Fruit fly (Drosophila melanogaster) whole organism, embryonic: ENCODE results near the gene CG4456.

Experiments used
- CG10979 ChIP-seq: fragments of 200-800 bp; sonication (Bioruptor generic); optimal IDR thresholded peaks from 2 replicates; lab custom pipeline; 2018; ENCODE audit warnings: missing biosample characterization, mild to moderate bottlenecking, missing genetic modification characterization, moderate library complexity
- CG12155 ChIP-seq: fragments of 200-800 bp; sonication (Bioruptor generic); optimal IDR thresholded peaks from 3 replicates; lab custom pipeline; 2016; ENCODE audit warnings: missing biosample characterization, missing genetic modification characterization
- CG13287 ChIP-seq: fragments of 200-800 bp; sonication (Bioruptor generic); IDR thresholded peaks from 2 replicates; pipeline ENCODE4 v1.3.6; 2022; ENCODE audit warnings: missing biosample characterization, missing genetic modification characterization; ENCODE audit not compliant: partially characterized antibody
- CG14710 ChIP-seq: fragments of 200-800 bp; sonication (Bioruptor generic); optimal IDR thresholded peaks from 3 replicates; lab custom pipeline; 2019; ENCODE audit warnings: missing biosample characterization, mild to moderate bottlenecking, missing genetic modification characterization, moderate library complexity
- CG15479 ChIP-seq: fragments of 200-800 bp; sonication (Bioruptor generic); optimal IDR thresholded peaks from 3 replicates; lab custom pipeline; 2019; ENCODE audit warnings: missing biosample characterization, mild to moderate bottlenecking, missing genetic modification characterization, moderate library complexity
- CG15696 ChIP-seq: fragments of 200-800 bp; sonication (Bioruptor generic); optimal IDR thresholded peaks from 2 replicates; lab custom pipeline; 2019; ENCODE audit warnings: missing biosample characterization, mild to moderate bottlenecking, missing genetic modification characterization, moderate library complexity
- CG30431 ChIP-seq: fragments of 200-800 bp; sonication (Bioruptor generic); optimal IDR thresholded peaks from 2 replicates; lab custom pipeline; 2017; ENCODE audit warnings: missing biosample characterization, missing genetic modification characterization
- CG33557 ChIP-seq: fragments of 200-800 bp; sonication (Bioruptor generic); optimal IDR thresholded peaks from 2 replicates; lab custom pipeline; 2019; ENCODE audit warnings: missing biosample characterization, mild to moderate bottlenecking, missing genetic modification characterization, moderate library complexity
- CG3847 ChIP-seq: fragments of 200-800 bp; sonication (Bioruptor generic); IDR thresholded peaks from 2 replicates; pipeline ENCODE4 v1.3.6; 2022; ENCODE audit warnings: missing biosample characterization, missing genetic modification characterization
- CG4360 ChIP-seq: fragments of 200-800 bp; sonication (Bioruptor generic); IDR thresholded peaks from 2 replicates; pipeline ENCODE4 v1.3.6; 2022; ENCODE audit warnings: missing biosample characterization, missing genetic modification characterization
- CG4404 ChIP-seq: fragments of 200-800 bp; sonication (Bioruptor generic); IDR thresholded peaks from 2 replicates; pipeline ENCODE4 v1.3.6; 2022; ENCODE audit warnings: missing biosample characterization, missing genetic modification characterization
- CG4730 ChIP-seq: fragments of 200-800 bp; sonication (Bioruptor generic); IDR thresholded peaks from 2 replicates; pipeline ENCODE4 v1.3.6; 2022; ENCODE audit warnings: missing biosample characterization, missing genetic modification characterization
- CG5953 ChIP-seq: fragments of 200-800 bp; sonication (Bioruptor generic); IDR thresholded peaks from 2 replicates; pipeline ENCODE4 v1.3.6; 2022; ENCODE audit warnings: missing biosample characterization, missing genetic modification characterization
- CG6654 ChIP-seq: fragments of 200-800 bp; sonication (Bioruptor generic); optimal IDR thresholded peaks from 2 replicates; lab custom pipeline; 2017; ENCODE audit warnings: missing biosample characterization, mild to moderate bottlenecking, missing genetic modification characterization
- CG8290 ChIP-seq, 3 experiments: fragments of 200-800 bp; sonication (Bioruptor generic); optimal IDR thresholded peaks; 2 replicates each; lab custom pipeline; 2016 to 2019; ENCODE audit warnings: missing biosample characterization in 3 of 3, missing genetic modification characterization in 3 of 3, mild to moderate bottlenecking in 2 of 3, moderate library complexity in 1 of 3
- CG8388 ChIP-seq: fragments of 200-800 bp; sonication (Bioruptor generic); optimal IDR thresholded peaks from 2 replicates; lab custom pipeline; 2019; ENCODE audit warnings: missing biosample characterization, mild to moderate bottlenecking, missing genetic modification characterization, moderate library complexity
- CG9727 ChIP-seq: fragments of 200-800 bp; sonication (Bioruptor generic); optimal IDR thresholded peaks from 3 replicates; lab custom pipeline; 2017; ENCODE audit warnings: missing biosample characterization, mild to moderate bottlenecking, missing genetic modification characterization
- D ChIP-seq, 2 experiments: fragments of 200-800 bp in 1 of 2; fragments of >200 bp in 1 of 2; sonication (Bioruptor generic) in 1 of 2; optimal IDR thresholded peaks; 2 replicates in 1 of 2; 3 replicates in 1 of 2; lab custom pipeline; 2017; ENCODE audit warnings: mild to moderate bottlenecking in 1 of 2, missing biosample characterization in 1 of 2, missing genetic modification characterization in 1 of 2, missing genetic modification reagents in 1 of 2
- Eip74EF ChIP-seq, 2 experiments: fragments of 200-800 bp in 1 of 2; fragments of >200 bp in 1 of 2; sonication (Bioruptor generic) in 1 of 2; optimal IDR thresholded peaks; 2 replicates each; lab custom pipeline; 2017 to 2019; ENCODE audit warnings: missing biosample characterization in 2 of 2, missing genetic modification characterization in 2 of 2, mild to moderate bottlenecking in 1 of 2, moderate library complexity in 1 of 2
- GATAe ChIP-seq: fragments of 200-800 bp; sonication (Bioruptor generic); conservative IDR thresholded peaks from 2 replicates; pipeline ENCODE4 v1.3.6; 2022; ENCODE audit warnings: missing biosample characterization, missing genetic modification characterization
- Hey ChIP-seq: fragments of 200-800 bp; sonication (Bioruptor generic); optimal IDR thresholded peaks from 3 replicates; lab custom pipeline; 2018; ENCODE audit warnings: missing biosample characterization, mild to moderate bottlenecking, missing genetic modification characterization
- Kr ChIP-seq: fragments of 200-800 bp; sonication (Bioruptor generic); optimal IDR thresholded peaks from 2 replicates; lab custom pipeline; 2017; ENCODE audit warnings: missing biosample characterization, mild to moderate bottlenecking, missing genetic modification characterization
- MESR4 ChIP-seq: fragments of 200-800 bp; sonication (Bioruptor generic); optimal IDR thresholded peaks from 2 replicates; lab custom pipeline; 2018; ENCODE audit warnings: missing biosample characterization, mild to moderate bottlenecking, missing genetic modification characterization, moderate library complexity
- Max ChIP-seq: fragments of 200-800 bp; sonication (Bioruptor generic); optimal IDR thresholded peaks from 2 replicates; lab custom pipeline; 2016; ENCODE audit warnings: missing biosample characterization, mild to moderate bottlenecking, missing genetic modification characterization
- Myb ChIP-seq: fragments of 200-800 bp; sonication (Bioruptor generic); optimal IDR thresholded peaks from 2 replicates; lab custom pipeline; 2016; ENCODE audit warnings: missing biosample characterization, missing genetic modification characterization
- NFAT ChIP-seq: fragments of 200-800 bp; sonication (Bioruptor generic); IDR thresholded peaks from 2 replicates; pipeline ENCODE4 v1.3.6; 2022; ENCODE audit warnings: missing biosample characterization, missing genetic modification characterization
- Ptx1 ChIP-seq: fragments of 200-800 bp; sonication (Bioruptor generic); IDR thresholded peaks from 2 replicates; pipeline ENCODE4 v1.3.6; 2022; ENCODE audit warnings: missing biosample characterization, missing genetic modification characterization
- Rfx ChIP-seq: fragments of 200-800 bp; sonication (Bioruptor generic); IDR thresholded peaks from 2 replicates; pipeline ENCODE4 v1.3.6; 2022; ENCODE audit warnings: missing biosample characterization, missing genetic modification characterization
- Side ChIP-seq: fragments of 200-800 bp; sonication (Bioruptor generic); optimal IDR thresholded peaks from 2 replicates; lab custom pipeline; 2016; ENCODE audit warnings: missing biosample characterization, missing genetic modification characterization
- TFAM ChIP-seq: fragments of 200-800 bp; sonication (Bioruptor generic); optimal IDR thresholded peaks from 2 replicates; lab custom pipeline; 2017; ENCODE audit warnings: missing biosample characterization, missing genetic modification characterization, inconsistent platforms
- Usf ChIP-seq: fragments of 200-800 bp; sonication (Bioruptor generic); optimal IDR thresholded peaks from 2 replicates; lab custom pipeline; 2017; ENCODE audit warnings: missing genotype, missing biosample characterization, missing genetic modification characterization
- Vsx1 ChIP-seq: fragments of 200-800 bp; sonication (Bioruptor generic); optimal IDR thresholded peaks from 2 replicates; lab custom pipeline; 2017; ENCODE audit warnings: missing biosample characterization, mild to moderate bottlenecking, missing genetic modification characterization, missing genetic modification reagents
- az2 ChIP-seq: fragments of 200-800 bp; sonication (Bioruptor generic); optimal IDR thresholded peaks from 3 replicates; lab custom pipeline; 2016; ENCODE audit warnings: missing biosample characterization, missing genetic modification characterization
- bab2 ChIP-seq: fragments of 200-800 bp; sonication (Bioruptor generic); optimal IDR thresholded peaks from 2 replicates; lab custom pipeline; 2016; ENCODE audit warnings: missing biosample characterization, missing genetic modification characterization
- bcd ChIP-seq: fragments of 200-800 bp; sonication (Bioruptor generic); optimal IDR thresholded peaks from 2 replicates; lab custom pipeline; 2017; ENCODE audit warnings: missing biosample characterization, mild to moderate bottlenecking, missing genetic modification characterization
- cad ChIP-seq: fragments of >200 bp; optimal IDR thresholded peaks from 2 replicates; lab custom pipeline; 2017; ENCODE audit warnings: missing biosample characterization, missing genetic modification characterization
- caup ChIP-seq: fragments of 200-800 bp; sonication (Bioruptor generic); optimal IDR thresholded peaks from 3 replicates; lab custom pipeline; 2017; ENCODE audit warnings: missing biosample characterization, mild to moderate bottlenecking, missing genetic modification characterization, moderate library complexity; ENCODE audit not compliant: severe bottlenecking
- corto ChIP-seq: fragments of 200-800 bp; sonication (Bioruptor generic); optimal IDR thresholded peaks from 2 replicates; lab custom pipeline; 2016; ENCODE audit warnings: missing biosample characterization, mild to moderate bottlenecking, missing genetic modification characterization, moderate library complexity
- fru ChIP-seq: fragments of >200 bp; optimal IDR thresholded peaks from 2 replicates; lab custom pipeline; 2017
- fu2 ChIP-seq: fragments of 200-800 bp; sonication (Bioruptor generic); optimal IDR thresholded peaks from 2 replicates; lab custom pipeline; 2016; ENCODE audit warnings: missing biosample characterization, missing genetic modification characterization
- gro ChIP-seq: fragments of 200-800 bp; sonication (Bioruptor generic); optimal IDR thresholded peaks from 2 replicates; lab custom pipeline; 2016; ENCODE audit warnings: missing biosample characterization, missing genetic modification characterization
- hb ChIP-seq: fragments of 200-800 bp; sonication (Bioruptor generic); IDR thresholded peaks from 3 replicates; pipeline ENCODE4 v1.3.6; 2022; ENCODE audit warnings: missing biosample characterization, missing genetic modification characterization; ENCODE audit not compliant: partially characterized antibody
- ind ChIP-seq: fragments of 200-800 bp; sonication (Bioruptor generic); optimal IDR thresholded peaks from 3 replicates; lab custom pipeline; 2016; ENCODE audit warnings: missing biosample characterization, missing genetic modification characterization
- org-1 ChIP-seq: fragments of 200-800 bp; sonication (Bioruptor generic); optimal IDR thresholded peaks from 2 replicates; lab custom pipeline; 2017; ENCODE audit warnings: missing biosample characterization, missing genetic modification characterization
- sna ChIP-seq: fragments of 200-800 bp; sonication (Bioruptor generic); IDR thresholded peaks from 2 replicates; pipeline ENCODE4 v1.3.6; 2022; ENCODE audit warnings: missing biosample characterization, missing genetic modification characterization; ENCODE audit not compliant: partially characterized antibody
- sqz ChIP-seq: fragments of 200-800 bp; sonication (Bioruptor generic); optimal IDR thresholded peaks from 3 replicates; lab custom pipeline; 2018; ENCODE audit warnings: missing biosample characterization, mild to moderate bottlenecking, missing genetic modification characterization
- vfl ChIP-seq: fragments of 200-800 bp; sonication (Bioruptor generic); optimal IDR thresholded peaks from 2 replicates; lab custom pipeline; 2016; ENCODE audit warnings: missing biosample characterization, missing genetic modification characterization
- zen ChIP-seq: fragments of 200-800 bp; sonication (Bioruptor generic); optimal IDR thresholded peaks from 3 replicates; lab custom pipeline; 2018; ENCODE audit warnings: missing biosample characterization, mild to moderate bottlenecking, missing genetic modification characterization, moderate library complexity
- zfh1 ChIP-seq: fragments of 200-800 bp; sonication (Bioruptor generic); IDR thresholded peaks from 3 replicates; pipeline ENCODE4 v1.3.6; 2022; ENCODE audit warnings: missing biosample characterization, missing genetic modification characterization

CG4456 gene

DNA sequence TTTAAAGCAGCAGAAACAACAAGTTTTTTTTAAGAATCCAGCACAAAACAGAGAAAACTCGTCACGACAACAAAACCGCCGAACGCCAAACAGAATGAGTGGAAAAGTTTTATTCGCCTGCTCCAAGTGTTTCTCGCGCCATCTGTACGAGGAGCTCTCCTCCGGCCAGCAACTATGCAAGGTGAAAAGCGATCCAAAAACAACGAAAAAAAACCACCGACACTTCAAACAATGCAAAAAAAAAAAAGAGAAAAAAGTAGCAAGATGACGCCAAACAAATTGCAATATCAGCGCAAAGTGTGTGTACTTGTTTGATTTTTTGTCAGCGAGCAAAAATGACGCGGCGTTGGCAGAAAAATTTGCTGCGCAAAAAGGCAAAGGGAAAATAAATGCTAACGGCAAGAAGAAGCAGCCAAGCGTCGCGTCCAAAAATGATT, 5.1 kb upstream of the CG4456 start (continued):
- TF ChIP-seq Rfx (GFP tag; lab: Robert Waterston, UW) (no peak), CG8290 (GFP tag; optimal IDR thresholded peaks at IDR 0.05; lab: Kevin White, UChicago) (no peak), CG8290 (tag; optimal IDR thresholded peaks at IDR 0.05; lab: Kevin White, UChicago) (no peak), D (optimal IDR thresholded peaks at IDR 0.05; lab: Kevin White, UChicago) (no peak), D (GFP tag; optimal IDR thresholded peaks at IDR 0.05; lab: Kevin White, UChicago) (no peak), TFAM (no peak), CG4360 (GFP tag; lab: Robert Waterston, UW) (no peak), bcd (GFP tag; lab: Kevin White, UChicago) (no peak), sqz (GFP tag; lab: Kevin White, UChicago) (peak; percentile 41), caup (no peak), CG3847 (no peak), Myb (GFP tag; lab: Kevin White, UChicago) (no peak), Kr (GFP tag; lab: Kevin White, UChicago) (no peak), Ptx1 (GFP tag; lab: Robert Waterston, UW) (no peak), CG6654 (GFP tag; lab: Kevin White, UChicago) (no peak)

- TF ChIP-seq CG5953 (0 out of 2 replicates have a peak, but pooled peaks have one; percentile 14), CG8388 (GFP tag; lab: Kevin White, UChicago) (no peak), GATAe (GFP tag; lab: Robert Waterston, UW) (no peak), Hey (tag; lab: Kevin White, UChicago) (no peak), CG15696 (tag; lab: Kevin White, UChicago) (no peak), zfh1 (GFP tag; lab: Robert Waterston, UW) (no peak), Vsx1 (no peak), hb (GFP tag; lab: Robert Waterston, UW) (no peak), Max (GFP tag; lab: Kevin White, UChicago) (no peak), Side (GFP tag; lab: Kevin White, UChicago) (no peak), CG33557 (GFP tag; lab: Kevin White, UChicago) (no peak), bab2 (no peak), MESR4 (no peak), sna (GFP tag; lab: Robert Waterston, UW) (no peak), fu2 (no peak), zen (tag; lab: Kevin White, UChicago) (peak; percentile 51), CG9727 (GFP tag; lab: Kevin White, UChicago) (no peak), NFAT (GFP tag; lab: Robert Waterston, UW) (no peak), org-1 (no peak), CG15479 (GFP tag; lab: Kevin White, UChicago) (peak; percentile 95), CG4404 (no peak), CG13287 (GFP tag; lab: Robert Waterston, UW) (no peak), az2 (no peak), gro (GFP tag; lab: Kevin White, UChicago) (no peak), CG10979 (no peak), CG14710 (no peak), corto (no peak), Eip74EF (GFP tag; optimal IDR thresholded peaks at IDR 0.05; lab: Kevin White, UChicago) (no peak), fru (lab: Kevin White, UChicago) (no peak), Myb (GFP tag; lab: Kevin White, UChicago) (no peak), Usf (GFP tag; lab: Kevin White, UChicago) (no peak), CG4730 (no peak), CG12155 (no peak), cad (GFP tag; lab: Kevin White, UChicago) (peak; percentile 76), CG30431 (GFP tag; lab: Kevin White, UChicago) (no peak), vfl (no peak), ind (GFP tag; lab: Kevin White, UChicago) (no peak)
Observed at dm6 chr3L:9368665-9369064, 3.9 kb upstream of the CG4456 start.
